Fruit fly (Drosophila melanogaster): ENCODE results near the gene Had1.

Gene Had1

DNA sequence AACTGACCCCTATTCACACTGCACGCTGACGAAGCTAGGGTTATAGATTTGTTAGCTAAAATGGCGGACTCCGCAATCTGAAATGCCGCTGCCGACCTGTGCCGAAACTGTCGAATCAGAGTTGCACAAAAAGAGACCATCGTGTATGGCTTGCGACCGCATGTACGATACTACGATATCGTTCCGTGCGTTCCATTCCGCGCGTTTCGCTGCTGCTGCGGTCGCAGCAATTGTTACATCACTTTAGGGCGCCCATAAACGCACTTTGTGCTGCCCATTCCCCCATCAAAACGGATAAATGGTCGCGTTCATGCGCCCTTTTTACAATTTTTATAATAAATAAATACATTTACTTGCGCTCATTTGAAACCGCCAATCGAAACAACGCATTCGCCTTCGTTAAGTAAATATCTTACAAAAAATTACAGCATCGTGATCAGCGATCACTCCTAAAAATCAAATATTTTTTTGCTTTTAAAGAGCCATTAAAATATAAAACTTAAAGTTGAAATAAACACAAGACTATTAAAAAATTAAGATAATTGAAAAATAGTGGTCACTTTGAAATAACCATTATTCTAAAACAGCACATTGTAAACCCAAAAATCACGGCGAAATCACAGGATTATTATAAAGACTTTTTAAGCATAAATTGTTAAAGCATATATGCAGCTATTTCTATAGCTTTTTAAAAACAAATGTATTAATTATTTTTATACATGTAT lies 11.9 kb upstream of the Had1 start, which contains the start of gene Cyp1 (continued):
- TF ChIP-seq so (GFP tag; IDR thresholded peaks at IDR 0.05) (0 out of 3 replicates have a peak, but pooled peaks have one; percentile 30), danr (GFP tag; IDR thresholded peaks at IDR 0.05) (no peak), z (GFP tag; IDR thresholded peaks at IDR 0.05) (no peak), CG32772 (GFP tag; IDR thresholded peaks at IDR 0.05) (peak; percentile 32; the same call in 1 of the 2 replicates), Mes4 (GFP tag; optimal IDR thresholded peaks at IDR 0.05) (no peak), Poxn (GFP tag; IDR thresholded peaks at IDR 0.05) (no peak), CG11456 (GFP tag; IDR thresholded peaks at IDR 0.05) (0 out of 3 replicates have a peak, but pooled peaks have one; percentile 66), Ssrp (tag; optimal IDR thresholded peaks at IDR 0.05) (no peak), CG1792 (GFP tag; optimal IDR thresholded peaks at IDR 0.05) (no peak), CG11696 (GFP tag; IDR thresholded peaks at IDR 0.05) (peak; percentile 19; the same call in 1 of the 2 replicates), prd (optimal IDR thresholded peaks at IDR 0.05) (no peak), prd (GFP tag; IDR thresholded peaks at IDR 0.05) (peak; percentile 72), CG11247 (GFP tag; IDR thresholded peaks at IDR 0.05) (peak; percentile 51), CG4820 (GFP tag; optimal IDR thresholded peaks at IDR 0.05) (peak; percentile 31), CG7987 (GFP tag; optimal IDR thresholded peaks at IDR 0.05) (peak; percentile 20), CG17829 (tag; optimal IDR thresholded peaks at IDR 0.05) (peak; percentile 11), Dip2 (GFP tag; IDR thresholded peaks at IDR 0.05) (no peak), Hr78 (GFP tag; optimal IDR thresholded peaks at IDR 0.05) (no peak), Spps (tag; optimal IDR thresholded peaks at IDR 0.05) (no peak), CG17802 (tag; optimal IDR thresholded peaks at IDR 0.05) (peak; percentile 27), CG33213 (GFP tag; optimal IDR thresholded peaks at IDR 0.05) (no peak), CG34224 (GFP tag; IDR thresholded peaks at IDR 0.05; ENCODE audit: partially characterized antibody) (peak; percentile 74), stc (GFP tag; IDR thresholded peaks at IDR 0.05) (0 out of 2 replicates have a peak, but pooled peaks have one; percentile 31), HmgZ (tag; optimal IDR thresholded peaks at IDR 0.05) (peak; percentile 24), p53 (GFP tag; optimal IDR thresholded peaks at IDR 0.05) (no peak), trh (GFP tag; optimal IDR thresholded peaks at IDR 0.05) (no peak), CG10979 (tag; optimal IDR thresholded peaks at IDR 0.05) (no peak), ERR (GFP tag; optimal IDR thresholded peaks at IDR 0.05) (no peak), CG30020 (tag; optimal IDR thresholded peaks at IDR 0.05) (peak; percentile 94), CG30403 (GFP tag; optimal IDR thresholded peaks at IDR 0.05) (peak; percentile 15), hth (optimal IDR thresholded peaks at IDR 0.05) (no peak), mirr (GFP tag; optimal IDR thresholded peaks at IDR 0.05) (peak; percentile 25), Nf-YB (GFP tag; optimal IDR thresholded peaks at IDR 0.05) (no peak), CG17912 (GFP tag; optimal IDR thresholded peaks at IDR 0.05) (no peak), CG34376 (GFP tag; optimal IDR thresholded peaks at IDR 0.05) (no peak), gcm2 (GFP tag; optimal IDR thresholded peaks at IDR 0.05) (no peak), CG17361 (GFP tag; IDR thresholded peaks at IDR 0.05) (peak; percentile 61), CG14441 (GFP tag; IDR thresholded peaks at IDR 0.05) (peak; percentile 63), CG9817 (tag; optimal IDR thresholded peaks at IDR 0.05) (peak; percentile 38), CG16813 (GFP tag; IDR thresholded peaks at IDR 0.05; ENCODE audit: partially characterized antibody) (peak; percentile 80), schlank (tag; optimal IDR thresholded peaks at IDR 0.05) (no peak), ATbp (GFP tag; optimal IDR thresholded peaks at IDR 0.05) (no peak), wor (GFP tag; IDR thresholded peaks at IDR 0.05) (no peak), nmo (GFP tag; optimal IDR thresholded peaks at IDR 0.05) (peak; percentile 44), D19B (GFP tag; optimal IDR thresholded peaks at IDR 0.05) (no peak), CG3838 (GFP tag; optimal IDR thresholded peaks at IDR 0.05) (no peak), CG32532 (GFP tag; IDR thresholded peaks at IDR 0.05) (no peak; the same call in none of the 2 replicates), sc (optimal IDR thresholded peaks at IDR 0.05) (no peak), sc (GFP tag; optimal IDR thresholded peaks at IDR 0.05) (no peak), Gsc (GFP tag; IDR thresholded peaks at IDR 0.05) (no peak), CG15696 (tag; optimal IDR thresholded peaks at IDR 0.05) (no peak)

Measured in whole organism, embryonic.